Fruit fly (Drosophila melanogaster): ENCODE results near the gene CG32281.

DNA sequence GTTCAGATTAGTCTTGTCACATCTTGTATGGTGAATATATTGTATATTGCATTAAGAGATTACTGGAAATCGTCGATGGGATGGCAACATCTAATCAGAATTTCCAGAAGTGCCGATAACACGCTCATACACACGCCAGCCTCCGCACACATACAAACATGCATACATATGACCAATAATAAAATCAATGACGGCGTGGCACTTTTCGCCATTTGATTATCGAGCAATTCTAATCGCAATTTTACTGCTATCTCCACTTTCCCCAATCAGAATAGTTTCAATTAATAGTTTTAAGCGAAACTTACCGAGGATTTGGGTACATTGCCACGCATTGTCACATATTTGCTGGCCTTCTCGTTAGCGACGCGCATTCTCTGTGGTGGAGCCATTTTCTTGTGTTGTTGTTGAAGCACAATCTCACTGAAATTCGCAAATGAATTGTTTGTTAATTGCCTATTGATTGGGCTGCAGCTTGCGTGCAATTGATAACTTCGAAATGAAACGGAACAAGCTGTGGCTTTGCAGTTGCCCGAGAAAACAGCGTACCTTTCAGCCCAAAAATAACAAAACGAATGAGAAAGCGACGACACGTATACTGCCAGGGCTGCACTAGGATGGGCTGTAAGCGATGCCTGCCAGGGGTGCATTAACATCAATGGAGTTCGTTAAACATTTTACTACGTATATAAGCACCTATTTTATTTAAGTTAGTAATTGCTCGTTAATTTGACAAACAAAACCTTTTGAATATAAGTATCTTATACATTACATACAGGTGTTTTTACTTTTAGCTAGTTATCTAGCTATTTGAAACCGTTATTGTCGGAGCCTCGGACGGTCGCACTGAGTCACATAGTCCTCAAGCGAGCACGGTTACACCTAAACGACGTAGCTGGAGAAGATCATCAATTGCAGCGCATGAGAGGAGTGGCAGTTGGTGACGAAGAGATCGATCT lies 29.6 kb downstream of the CG32281 start, which contains the start of the genes CG32276 and gry:
- TF ChIP-seq CG1620 (GFP tag; optimal IDR thresholded peaks at IDR 0.05) (peak; percentile 82), Hr96 (GFP tag; optimal IDR thresholded peaks at IDR 0.05) (peak; percentile 87)

Measured in whole organism, adult.